Fruit fly (Drosophila melanogaster): ENCODE results near the gene AttD.
A peak's percentile ranks its signal among the peaks of the same experiment; 100 is the strongest.

AttD gene

DNA sequence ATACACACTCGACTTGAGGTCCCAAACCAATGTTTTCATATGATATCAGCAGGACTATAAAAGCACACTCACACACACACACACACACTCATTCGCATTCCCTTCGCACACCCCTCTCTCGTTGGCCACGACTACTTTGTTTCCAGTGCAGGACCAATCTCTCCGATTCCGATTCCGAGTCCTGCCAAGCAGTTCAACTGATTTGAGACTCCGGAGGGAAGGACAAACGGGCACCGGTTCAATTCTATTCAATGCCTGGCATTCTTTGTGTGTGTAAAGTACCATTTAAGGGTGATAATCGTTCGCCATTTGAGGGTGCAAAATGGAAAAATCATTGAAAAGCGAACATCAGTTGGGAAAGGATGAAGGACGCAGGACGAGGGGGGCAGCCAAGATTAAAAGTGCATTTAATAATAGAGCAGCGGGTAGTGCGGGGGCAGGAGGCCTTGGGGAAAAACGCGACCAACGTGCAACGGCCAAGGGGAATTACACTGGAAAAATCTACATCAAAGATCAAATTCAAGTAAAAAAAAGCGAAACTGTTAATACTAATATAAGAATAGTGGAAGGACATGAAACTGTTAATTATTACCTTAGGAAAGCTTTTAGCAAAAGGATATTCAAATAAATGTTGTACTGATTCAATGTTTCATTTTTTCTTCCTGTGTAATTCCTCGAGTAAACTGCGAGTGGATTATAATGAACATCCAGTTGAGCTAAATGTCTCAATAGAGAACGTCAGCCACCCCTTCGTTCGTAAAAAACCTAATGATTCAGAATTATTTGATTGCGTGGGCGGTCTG is 41.2 kb upstream of the AttD start (continued):
- TF ChIP-seq ab (GFP tag; optimal IDR thresholded peaks at IDR 0.05) (no peak), chinmo (GFP tag; IDR thresholded peaks at IDR 0.05; ENCODE audit: partially characterized antibody) (no peak), her (GFP tag; optimal IDR thresholded peaks at IDR 0.05) (no peak), CG6272 (GFP tag; IDR thresholded peaks at IDR 0.05) (no peak), gsb (GFP tag; IDR thresholded peaks at IDR 0.05) (no peak), CG7556 (GFP tag; optimal IDR thresholded peaks at IDR 0.05) (peak; percentile 42), ci (GFP tag; IDR thresholded peaks at IDR 0.05) (peak; percentile 71; the same call in 2 of the 3 replicates), CG4617 (GFP tag; optimal IDR thresholded peaks at IDR 0.05; ENCODE audit: borderline replicate concordance) (no peak), vfl (GFP tag; optimal IDR thresholded peaks at IDR 0.05) (no peak), CG12391 (tag; optimal IDR thresholded peaks at IDR 0.05) (peak; percentile 66), phol (tag; optimal IDR thresholded peaks at IDR 0.05) (peak; percentile 72), cas (GFP tag; IDR thresholded peaks at IDR 0.05) (no peak), Abd-B (GFP tag; optimal IDR thresholded peaks at IDR 0.05) (no peak), Fer3 (tag; optimal IDR thresholded peaks at IDR 0.05) (peak; percentile 15), Mad (GFP tag; optimal IDR thresholded peaks at IDR 0.05) (no peak), CG17361 (GFP tag; IDR thresholded peaks at IDR 0.05) (peak; percentile 69), CG18476 (GFP tag; optimal IDR thresholded peaks at IDR 0.05) (peak; percentile 11), Vsx1 (GFP tag; optimal IDR thresholded peaks at IDR 0.05) (no peak), CG4404 (GFP tag; IDR thresholded peaks at IDR 0.05) (peak; percentile 46; the same call in 1 of the 2 replicates), ems (GFP tag; optimal IDR thresholded peaks at IDR 0.05) (no peak), CG9609 (GFP tag; optimal IDR thresholded peaks at IDR 0.05) (no peak), MBD-R2 (GFP tag; IDR thresholded peaks at IDR 0.05) (no peak), Hr51 (GFP tag; optimal IDR thresholded peaks at IDR 0.05) (peak in 1 of 2 experiments; percentile 56), CG12236 (GFP tag; optimal IDR thresholded peaks at IDR 0.05) (no peak), CG10543 (GFP tag; optimal IDR thresholded peaks at IDR 0.05) (no peak), CG9932 (GFP tag; IDR thresholded peaks at IDR 0.05) (no peak), caup (GFP tag; optimal IDR thresholded peaks at IDR 0.05; ENCODE audit: severe bottlenecking) (no peak), C15 (GFP tag; IDR thresholded peaks at IDR 0.05) (no peak), Oaz (GFP tag; IDR thresholded peaks at IDR 0.05) (no peak), Xrp1 (GFP tag; IDR thresholded peaks at IDR 0.05) (peak; percentile 82), pita (GFP tag; optimal IDR thresholded peaks at IDR 0.05) (no peak), Tbp (GFP tag; optimal IDR thresholded peaks at IDR 0.05) (no peak), peb (GFP tag; IDR thresholded peaks at IDR 0.05) (no peak), CG3995 (GFP tag; optimal IDR thresholded peaks at IDR 0.05) (no peak), CG4328 (GFP tag; optimal IDR thresholded peaks at IDR 0.05) (no peak), en (GFP tag; optimal IDR thresholded peaks at IDR 0.05) (no peak), Sry-β (GFP tag; optimal IDR thresholded peaks at IDR 0.05) (no peak), Dp (GFP tag; optimal IDR thresholded peaks at IDR 0.05) (no peak), otp (GFP tag; IDR thresholded peaks at IDR 0.05) (peak; percentile 41; the same call in 1 of the 3 replicates), tna (GFP tag; IDR thresholded peaks at IDR 0.05; ENCODE audit: partially characterized antibody) (no peak), HLH54F (GFP tag; optimal IDR thresholded peaks at IDR 0.05) (no peak), CG15601 (tag; optimal IDR thresholded peaks at IDR 0.05) (peak; percentile 58), seq (GFP tag; IDR thresholded peaks at IDR 0.05) (0 out of 2 replicates have a peak, but pooled peaks have one; percentile 11), fru (optimal IDR thresholded peaks at IDR 0.05) (no peak), ken (GFP tag; IDR thresholded peaks at IDR 0.05) (peak; percentile 15; the same call in 1 of the 3 replicates), CG5245 (GFP tag; optimal IDR thresholded peaks at IDR 0.05) (peak; percentile 25), sisA (GFP tag; IDR thresholded peaks at IDR 0.05) (peak; percentile 34; the same call in 1 of the 2 replicates), Dll (GFP tag; IDR thresholded peaks at IDR 0.05; ENCODE audit: partially characterized antibody) (no peak), CG12769 (tag; optimal IDR thresholded peaks at IDR 0.05) (peak; percentile 4), CG8924 (tag; optimal IDR thresholded peaks at IDR 0.05) (peak; percentile 64)
